Worm (Caenorhabditis elegans) whole organism, late embryonic: ENCODE results near the gene F10D2.16.

Experiments
- ama-1 ChIP-seq: fragments of 150-350 bp; optimal IDR thresholded peaks from 2 replicates; lab custom pipeline; 2014
- ceh-19 ChIP-seq: fragments of 200-800 bp; sonication (Bioruptor generic); optimal IDR thresholded peaks from 2 replicates; lab custom pipeline; 2018; ENCODE audit warnings: mild to moderate bottlenecking, missing genetic modification characterization, missing compliant biosample characterization
- elt-2 ChIP-seq: sonication (generic microtip); optimal IDR thresholded peaks from 2 replicates; lab custom pipeline; 2016; ENCODE audit warnings: missing genetic modification reagents, missing genetic modification characterization, missing compliant biosample characterization
- ets-4 ChIP-seq: sonication (generic microtip); optimal IDR thresholded peaks from 2 replicates; lab custom pipeline; 2016; ENCODE audit warnings: missing genetic modification characterization, missing compliant biosample characterization
- hlh-13 ChIP-seq: fragments of 200-800 bp; sonication (Bioruptor generic); optimal IDR thresholded peaks from 2 replicates; lab custom pipeline; 2018; ENCODE audit warnings: mild to moderate bottlenecking, missing genetic modification characterization, missing compliant biosample characterization
- mec-3 ChIP-seq: sonication (generic microtip); optimal IDR thresholded peaks from 2 replicates; lab custom pipeline; 2016; ENCODE audit warnings: borderline replicate concordance, missing genetic modification characterization, missing compliant biosample characterization
- nhr-11 ChIP-seq: fragments of 150-350 bp; optimal IDR thresholded peaks from 2 replicates; lab custom pipeline; 2014; ENCODE audit warnings: missing biosample characterization, missing genetic modification characterization
- nhr-232 ChIP-seq: sonication (generic microtip); optimal IDR thresholded peaks from 2 replicates; lab custom pipeline; 2016; ENCODE audit warnings: missing genetic modification characterization, missing compliant biosample characterization
- npax-4 ChIP-seq: sonication (generic microtip); optimal IDR thresholded peaks from 2 replicates; lab custom pipeline; 2016; ENCODE audit warnings: missing genetic modification characterization, missing compliant biosample characterization

DNA sequence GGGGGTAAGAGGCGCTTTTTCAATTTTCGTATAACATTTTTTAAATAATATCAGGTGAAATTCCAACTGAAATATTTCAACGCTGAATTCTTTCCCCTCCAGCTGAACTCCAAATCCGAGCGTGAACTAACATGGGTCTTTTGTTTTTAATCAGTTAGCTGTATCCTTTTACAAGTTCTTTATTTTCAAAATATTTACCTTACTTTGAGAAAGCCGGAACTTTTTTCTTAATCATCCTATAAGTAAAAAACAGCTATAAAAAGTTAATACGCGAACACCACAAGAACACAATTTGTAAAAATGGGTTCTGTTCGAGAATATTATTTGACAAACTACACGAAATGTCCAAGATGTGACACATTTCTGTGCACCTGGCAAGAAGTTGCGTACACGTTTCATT lies 30.1 kb downstream of the F10D2.16 start, which contains the start of gene srh-83:
- TF ChIP-seq mec-3 (tag; lab: Kevin White, UChicago) (no peak), ama-1 (lab: Kevin White, UChicago) (no peak), nhr-232 (tag; lab: Kevin White, UChicago) (no peak), ceh-19 (GFP tag; lab: Kevin White, UChicago) (no peak), npax-4 (tag; lab: Kevin White, UChicago) (no peak), ets-4 (tag; lab: Kevin White, UChicago) (no peak), elt-2 (no peak), nhr-11 (no peak), hlh-13 (no peak)
